Worm (Caenorhabditis elegans) whole organism, L2 larva: ENCODE results near the gene srab-13.

Source experiments
- C34F6.9 ChIP-seq: fragments of 150-350 bp; optimal IDR thresholded peaks from 2 replicates; lab custom pipeline; 2014; ENCODE audit warnings: missing biosample characterization, missing genetic modification characterization
- F13H6.1 ChIP-seq: sonication (generic microtip); optimal IDR thresholded peaks from 2 replicates; lab custom pipeline; 2016; ENCODE audit warnings: missing genetic modification characterization, missing compliant biosample characterization
- R02D3.7 ChIP-seq: fragments of 150-350 bp; optimal IDR thresholded peaks from 2 replicates; lab custom pipeline; 2014; ENCODE audit warnings: missing biosample characterization, missing genetic modification characterization
- Y55F3AM.14 ChIP-seq: fragments of 200-800 bp; sonication (Bioruptor generic); optimal IDR thresholded peaks from 2 replicates; lab custom pipeline; 2018; ENCODE audit warnings: mild to moderate bottlenecking, missing genetic modification characterization, missing compliant biosample characterization
- ZK546.5 ChIP-seq: sonication (generic microtip); optimal IDR thresholded peaks from 2 replicates; lab custom pipeline; 2017; ENCODE audit warnings: missing biosample characterization, missing genetic modification characterization
- alr-1 ChIP-seq: fragments of 150-350 bp; optimal IDR thresholded peaks from 2 replicates; lab custom pipeline; 2014; ENCODE audit warnings: missing biosample characterization, missing genetic modification characterization
- aly-2 ChIP-seq: fragments of 150-350 bp; optimal IDR thresholded peaks from 2 replicates; lab custom pipeline; 2014; ENCODE audit warnings: missing biosample characterization, missing genetic modification characterization
- blmp-1 ChIP-seq: sonication (generic microtip); optimal IDR thresholded peaks from 2 replicates; lab custom pipeline; 2017; ENCODE audit warnings: missing genetic modification characterization, mild to moderate bottlenecking, missing compliant biosample characterization, antibody characterized with exemption, moderate library complexity; ENCODE audit not compliant: insufficient read depth
- ceh-16 ChIP-seq: fragments of 150-350 bp; optimal IDR thresholded peaks from 2 replicates; lab custom pipeline; 2014; ENCODE audit warnings: missing biosample characterization, missing genetic modification characterization
- ceh-82 ChIP-seq: fragments of 150-350 bp; optimal IDR thresholded peaks from 2 replicates; lab custom pipeline; 2014; ENCODE audit warnings: missing biosample characterization, missing genetic modification characterization
- crh-2 ChIP-seq: sonication (generic microtip); optimal IDR thresholded peaks from 2 replicates; lab custom pipeline; 2017; ENCODE audit warnings: missing biosample characterization, missing genetic modification characterization
- dmd-4 ChIP-seq: sonication (generic microtip); optimal IDR thresholded peaks from 2 replicates; lab custom pipeline; 2017; ENCODE audit warnings: missing biosample characterization, missing genetic modification characterization
- egl-27 ChIP-seq: sonication (generic microtip); optimal IDR thresholded peaks from 3 replicates; lab custom pipeline; 2017; ENCODE audit warnings: missing biosample characterization, missing genetic modification reagents, missing genetic modification characterization
- elt-1 ChIP-seq: fragments of 150-350 bp; optimal IDR thresholded peaks from 2 replicates; lab custom pipeline; 2014; ENCODE audit warnings: missing biosample characterization, missing genetic modification characterization
- gmeb-1 ChIP-seq: fragments of 150-350 bp; optimal IDR thresholded peaks from 2 replicates; lab custom pipeline; 2014; ENCODE audit warnings: missing biosample characterization, missing genetic modification characterization
- lin-13 ChIP-seq: fragments of 150-350 bp; optimal IDR thresholded peaks from 2 replicates; lab custom pipeline; 2014; ENCODE audit warnings: missing biosample characterization, missing genetic modification reagents, missing genetic modification characterization
- lsy-2 ChIP-seq, 2 experiments: fragments of 150-350 bp in 1 of 2; sonication (generic microtip) in 1 of 2; optimal IDR thresholded peaks; 2 replicates each; lab custom pipeline; 2014 to 2017; ENCODE audit warnings: missing biosample characterization in 2 of 2, missing genetic modification characterization in 2 of 2
- mdl-1 ChIP-seq, 2 experiments: fragments of 150-350 bp in 1 of 2; sonication (generic microtip) in 1 of 2; optimal IDR thresholded peaks; 2 replicates each; lab custom pipeline; 2017; ENCODE audit warnings: missing biosample characterization in 2 of 2, missing genetic modification characterization in 2 of 2
- nhr-10 ChIP-seq: sonication (generic microtip); optimal IDR thresholded peaks from 2 replicates; lab custom pipeline; 2017; ENCODE audit warnings: missing biosample characterization, missing genetic modification characterization
- nhr-11 ChIP-seq: fragments of 150-350 bp; optimal IDR thresholded peaks from 2 replicates; lab custom pipeline; 2014; ENCODE audit warnings: missing biosample characterization, missing genetic modification characterization
- nhr-12 ChIP-seq: fragments of 150-350 bp; optimal IDR thresholded peaks from 2 replicates; lab custom pipeline; 2014; ENCODE audit warnings: missing biosample characterization, missing genetic modification characterization
- nhr-129 ChIP-seq: fragments of 150-350 bp; optimal IDR thresholded peaks from 2 replicates; lab custom pipeline; 2014; ENCODE audit warnings: missing biosample characterization, missing genetic modification characterization
- nhr-21 ChIP-seq: fragments of 150-350 bp; optimal IDR thresholded peaks from 2 replicates; lab custom pipeline; 2014; ENCODE audit warnings: missing biosample characterization, missing genetic modification characterization
- nhr-237 ChIP-seq: fragments of 150-350 bp; optimal IDR thresholded peaks from 2 replicates; lab custom pipeline; 2014; ENCODE audit warnings: missing biosample characterization, missing genetic modification characterization
- nhr-6 ChIP-seq: fragments of 150-350 bp; optimal IDR thresholded peaks from 2 replicates; lab custom pipeline; 2014; ENCODE audit warnings: missing biosample characterization, missing genetic modification characterization
- nhr-77 ChIP-seq: fragments of 150-350 bp; optimal IDR thresholded peaks from 2 replicates; lab custom pipeline; 2014; ENCODE audit warnings: missing biosample characterization, missing genetic modification characterization
- peb-1 ChIP-seq: fragments of 150-350 bp; optimal IDR thresholded peaks from 2 replicates; lab custom pipeline; 2014; ENCODE audit warnings: missing biosample characterization, missing genetic modification characterization
- sem-4 ChIP-seq: fragments of 150-350 bp; optimal IDR thresholded peaks from 2 replicates; lab custom pipeline; 2014; ENCODE audit warnings: missing biosample characterization, missing genetic modification reagents, missing genetic modification characterization
- skn-1 ChIP-seq: sonication (generic microtip); optimal IDR thresholded peaks from 2 replicates; lab custom pipeline; 2017; ENCODE audit warnings: missing biosample characterization, missing genetic modification characterization
- sma-3 ChIP-seq: sonication (generic microtip); optimal IDR thresholded peaks from 2 replicates; lab custom pipeline; 2016; ENCODE audit warnings: missing genetic modification reagents, missing genetic modification characterization, missing compliant biosample characterization
- sma-9 ChIP-seq, 2 experiments: fragments of 150-350 bp in 1 of 2; sonication (generic microtip) in 1 of 2; optimal IDR thresholded peaks; 2 replicates each; lab custom pipeline; 2014 to 2016; ENCODE audit warnings: missing genetic modification characterization in 2 of 2, mild to moderate bottlenecking in 1 of 2, missing biosample characterization in 1 of 2, missing compliant biosample characterization in 1 of 2, missing genetic modification reagents in 1 of 2, moderate library complexity in 1 of 2
- snpc-4 ChIP-seq: fragments of 150-350 bp; optimal IDR thresholded peaks from 2 replicates; lab custom pipeline; 2014; ENCODE audit warnings: missing biosample characterization, missing genetic modification characterization
- unc-55 ChIP-seq: fragments of 150-350 bp; sonication (generic microtip); optimal IDR thresholded peaks from 3 replicates; lab custom pipeline; 2014; ENCODE audit warnings: missing biosample characterization, missing genetic modification reagents, missing genetic modification characterization
- ztf-11 ChIP-seq: sonication (generic microtip); optimal IDR thresholded peaks from 2 replicates; lab custom pipeline; 2017; ENCODE audit warnings: missing biosample characterization, missing genetic modification characterization
- ztf-4 ChIP-seq: fragments of 150-350 bp; optimal IDR thresholded peaks from 2 replicates; lab custom pipeline; 2014; ENCODE audit warnings: missing biosample characterization, missing genetic modification characterization

srab-13 gene

ce11 chrV:2027787-2028186 lies at the start of gene srab-13:
Gene srab-13 (minus strand): TSS chrV:2027887.
- TF ChIP-seq sma-9 (GFP tag; optimal IDR thresholded peaks at IDR 0.05; lab: Kevin White, UChicago) (no peak), sma-9 (tag; optimal IDR thresholded peaks at IDR 0.05; lab: Kevin White, UChicago) (no peak), Y55F3AM.14 (GFP tag; lab: Kevin White, UChicago) (no peak), ztf-4 (tag; lab: Kevin White, UChicago) (no peak), gmeb-1 (tag; lab: Kevin White, UChicago) (no peak), ZK546.5 (tag; lab: Kevin White, UChicago) (no peak), lin-13 (GFP tag; lab: Kevin White, UChicago) (no peak)

- no peak for TF ChIP-seq crh-2
- TF ChIP-seq C34F6.9 = peak; percentile 14
- peak; percentile 26 for TF ChIP-seq sem-4 (tag; lab: Kevin White, UChicago)
- TF ChIP-seq F13H6.1 (tag; lab: Kevin White, UChicago) = peak; percentile 14
- no peak for TF ChIP-seq snpc-4 (tag; lab: Kevin White, UChicago)
- no peak for TF ChIP-seq Y55F3AM.14 (GFP tag; lab: Kevin White, UChicago)
- TF ChIP-seq, all 48 proteins: peak for 3
These were observed 48.4 kb upstream of the srab-13 start for ce11 chrV:2076043-2076442.

ce11 chrV:2072807-2073206 lies 45.1 kb upstream of the srab-13 start, which contains the start of gene Y40B10A.9:
Gene Y40B10A.9 (minus strand): TSS chrV:2072907.
- TF ChIP-seq elt-1 (tag; lab: Kevin White, UChicago) (no peak), nhr-10 (tag; lab: Kevin White, UChicago) (no peak), aly-2 (tag; lab: Kevin White, UChicago) (no peak), peb-1 (tag; lab: Kevin White, UChicago) (no peak), nhr-11 (no peak), ZK546.5 (tag; lab: Kevin White, UChicago) (no peak), blmp-1 (tag; lab: Kevin White, UChicago) (no peak), lin-13 (GFP tag; lab: Kevin White, UChicago) (no peak), nhr-77 (no peak), mdl-1 (tag; optimal IDR thresholded peaks at IDR 0.05; lab: Kevin White, UChicago) (no peak), nhr-129 (tag; lab: Kevin White, UChicago) (no peak), unc-55 (no peak), nhr-237 (tag; lab: Kevin White, UChicago) (no peak)

ce11 chrV:2068728-2069443 lies 41.2 kb upstream of the srab-13 start:
- no peak for TF ChIP-seq R02D3.7 (tag; lab: Kevin White, UChicago)
- TF ChIP-seq ceh-82 (tag; lab: Kevin White, UChicago) = no peak
- TF ChIP-seq nhr-21 (tag; lab: Kevin White, UChicago) = no peak
- no peak for TF ChIP-seq dmd-4 (tag; lab: Kevin White, UChicago)
- TF ChIP-seq nhr-237 (tag; lab: Kevin White, UChicago) = no peak
- TF ChIP-seq ztf-11 (tag; lab: Kevin White, UChicago) = no peak
- no peak for TF ChIP-seq alr-1
- TF ChIP-seq F13H6.1 (tag; lab: Kevin White, UChicago) = no peak
- TF ChIP-seq lsy-2 (tag; optimal IDR thresholded peaks at IDR 0.05; lab: Kevin White, UChicago) = no peak
- no peak for TF ChIP-seq skn-1 (tag; lab: Kevin White, UChicago)
- TF ChIP-seq nhr-12 (tag; lab: Kevin White, UChicago) = no peak
- TF ChIP-seq nhr-129 (tag; lab: Kevin White, UChicago) = no peak
- no peak for TF ChIP-seq nhr-6
- TF ChIP-seq egl-27 (tag; lab: Kevin White, UChicago) = no peak
- TF ChIP-seq ceh-16 (tag; lab: Kevin White, UChicago) = no peak
- TF ChIP-seq sma-3 (GFP tag; lab: Kevin White, UChicago) = no peak
